Worm (Caenorhabditis elegans): Measurements from ENCODE around the gene sms-1.

Gene sms-1

ce11 chrIV:11494924-11495323 lies 3.0 kb downstream of the sms-1 start:
- TF ChIP-seq sea-2 (GFP tag; IDR thresholded peaks at IDR 0.05) (no peak), lin-35 (GFP tag; optimal IDR thresholded peaks at IDR 0.05) (peak in 1 of 3 experiments; percentile 5), lin-54 (GFP tag; optimal IDR thresholded peaks at IDR 0.05) (no peak), fkh-3 (tag; optimal IDR thresholded peaks at IDR 0.05) (no peak), C17E4.6 (GFP tag; IDR thresholded peaks at IDR 0.05) (no peak), K11D2.4 (GFP tag; IDR thresholded peaks at IDR 0.05) (no peak), lin-40 (tag; optimal IDR thresholded peaks at IDR 0.05) (peak; percentile 18), Y53G8AR.9 (GFP tag; conservative IDR thresholded peaks at IDR 0.05) (no peak), hmg-1.2 (GFP tag; IDR thresholded peaks at IDR 0.05) (peak; percentile 18; the same call in 1 of the 2 replicates)

- TF ChIP-seq madf-3 (GFP tag; IDR thresholded peaks at IDR 0.05), result no peak
- TF ChIP-seq lsl-1 (GFP tag; optimal IDR thresholded peaks at IDR 0.05), result no peak
- TF ChIP-seq aptf-3 (GFP tag; IDR thresholded peaks at IDR 0.05), result no peak
- TF ChIP-seq lsy-27 (tag; optimal IDR thresholded peaks at IDR 0.05; ENCODE audit: borderline replicate concordance, insufficient read depth), result no peak
- TF ChIP-seq somi-1 (GFP tag; optimal IDR thresholded peaks at IDR 0.05), result no peak
- no peak for TF ChIP-seq Y79H2A.3 (GFP tag; conservative IDR thresholded peaks at IDR 0.05)
- no peak for TF ChIP-seq snpc-1.1 (tag; optimal IDR thresholded peaks at IDR 0.05; ENCODE audit: insufficient read depth)
- no peak for TF ChIP-seq T07F8.4 (tag; optimal IDR thresholded peaks at IDR 0.05)
- no peak for TF ChIP-seq lin-26 (GFP tag; IDR thresholded peaks at IDR 0.05)
- TF ChIP-seq cebp-2 (GFP tag; IDR thresholded peaks at IDR 0.05), result no peak
- no peak for TF ChIP-seq let-526 (GFP tag; IDR thresholded peaks at IDR 0.05)
These were observed 4.1 kb downstream of the sms-1 start for ce11 chrIV:11493899-11494298.

- no peak for TF ChIP-seq zim-3 (tag; optimal IDR thresholded peaks at IDR 0.05)
- no peak for TF ChIP-seq atf-7 (tag; optimal IDR thresholded peaks at IDR 0.05)
- TF ChIP-seq ztf-6 (GFP tag; IDR thresholded peaks at IDR 0.05), result no peak
- TF ChIP-seq B0019.2 (GFP tag; conservative IDR thresholded peaks at IDR 0.05), result no peak
- no peak for TF ChIP-seq ztf-25 (GFP tag; IDR thresholded peaks at IDR 0.05)
- TF ChIP-seq hmg-1.2 (GFP tag; IDR thresholded peaks at IDR 0.05), result no peak
- TF ChIP-seq nhr-27 (tag; optimal IDR thresholded peaks at IDR 0.05), result no peak
These were observed 5.6 kb downstream of the sms-1 start for ce11 chrIV:11492345-11492744.

- TF ChIP-seq ZK185.1 (tag; optimal IDR thresholded peaks at IDR 0.05; ENCODE audit: poor library complexity, severe bottlenecking) (peak; percentile 25), lin-40 (tag; optimal IDR thresholded peaks at IDR 0.05) (peak; percentile 61), ama-1 (optimal IDR thresholded peaks at IDR 0.05) (no peak), ama-1 (GFP tag; optimal IDR thresholded peaks at IDR 0.05) (no peak), hlh-26 (GFP tag; conservative IDR thresholded peaks at IDR 0.05) (no peak), F57A8.1 (GFP tag; optimal IDR thresholded peaks at IDR 0.05) (no peak), ztf-26 (tag; optimal IDR thresholded peaks at IDR 0.05) (peak; percentile 79), somi-1 (GFP tag; optimal IDR thresholded peaks at IDR 0.05) (peak; percentile 87), ceh-79 (tag; optimal IDR thresholded peaks at IDR 0.05) (no peak), die-1 (tag; optimal IDR thresholded peaks at IDR 0.05) (peak; percentile 36), cebp-1 (GFP tag; IDR thresholded peaks at IDR 0.05) (no peak), cebp-1 (tag; optimal IDR thresholded peaks at IDR 0.05) (peak; percentile 25), lsy-27 (tag; optimal IDR thresholded peaks at IDR 0.05; ENCODE audit: borderline replicate concordance, insufficient read depth) (no peak), ztf-18 (tag; optimal IDR thresholded peaks at IDR 0.05) (no peak)
These were observed 6.6 kb downstream of the sms-1 start for ce11 chrIV:11491422-11491821.
